Fruit fly (Drosophila melanogaster): ENCODE measurements around the gene CG10973.

CG10973 gene

DNA sequence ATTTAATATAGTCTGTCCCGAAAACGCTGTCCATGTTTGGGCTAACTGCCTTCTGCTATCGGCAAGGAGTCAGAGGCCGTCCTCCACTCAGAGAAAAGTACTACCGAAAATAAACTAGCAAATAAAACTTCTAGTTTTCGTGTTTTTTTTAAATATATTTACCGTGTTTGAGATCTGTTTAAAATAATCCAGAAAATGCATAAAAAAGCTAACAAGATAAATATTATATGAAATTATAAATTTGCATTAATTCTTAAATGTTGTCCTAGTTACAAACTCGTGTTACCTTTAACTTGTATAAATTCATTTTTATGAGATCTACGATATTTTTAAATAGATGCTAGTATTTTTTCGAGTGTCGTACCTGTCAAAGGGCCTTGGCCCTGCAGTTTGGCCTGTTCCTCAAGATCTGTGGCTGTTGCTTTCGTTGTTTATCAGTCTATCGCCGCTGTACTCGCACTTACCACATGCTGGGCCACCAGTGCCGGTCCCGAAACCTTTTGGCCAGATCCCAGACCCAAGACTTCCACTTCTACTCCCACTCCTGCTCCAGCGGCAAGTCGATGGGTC, 51.0 kb downstream of the CG10973 start:
- TF ChIP-seq CG9705 (GFP tag; optimal IDR thresholded peaks at IDR 0.05) (no peak), ey (GFP tag; optimal IDR thresholded peaks at IDR 0.05) (no peak), Dfd (GFP tag; optimal IDR thresholded peaks at IDR 0.05) (no peak), tai (GFP tag; optimal IDR thresholded peaks at IDR 0.05) (no peak), usp (GFP tag; optimal IDR thresholded peaks at IDR 0.05) (no peak), h (GFP tag; optimal IDR thresholded peaks at IDR 0.05) (no peak)

All from whole organism, wandering third instar larva.